Fruit fly (Drosophila melanogaster) whole organism, prepupa: ENCODE data around the gene Gk1.
A peak's percentile ranks its signal among the peaks of the same experiment; 100 is the strongest.

Experiments used
- Blimp-1 ChIP-seq: fragments of 200-800 bp; sonication (Bioruptor generic); optimal IDR thresholded peaks from 3 replicates; lab custom pipeline; 2017; ENCODE audit warnings: missing biosample characterization, missing genetic modification characterization, mild to moderate bottlenecking, moderate library complexity, missing genetic modification reagents
- CG10631 ChIP-seq: fragments of 200-800 bp; sonication (Bioruptor generic); optimal IDR thresholded peaks from 2 replicates; lab custom pipeline; 2016; ENCODE audit warnings: missing biosample characterization, missing genetic modification characterization
- CG10669 ChIP-seq: fragments of 200-800 bp; sonication (Bioruptor generic); optimal IDR thresholded peaks from 3 replicates; lab custom pipeline; 2018; ENCODE audit warnings: missing biosample characterization, mild to moderate bottlenecking, missing genetic modification characterization, moderate library complexity
- CG11294 ChIP-seq: fragments of 200-800 bp; sonication (Bioruptor generic); IDR thresholded peaks from 2 replicates; pipeline ENCODE4 v1.3.6; 2022; ENCODE audit warnings: missing biosample characterization, missing genetic modification characterization
- CG11762 ChIP-seq: fragments of 200-800 bp; sonication (Bioruptor generic); optimal IDR thresholded peaks from 3 replicates; lab custom pipeline; 2016; ENCODE audit warnings: missing biosample characterization, missing genetic modification characterization; ENCODE audit not compliant: insufficient read depth
- CG1621 ChIP-seq: fragments of 200-800 bp; sonication (Bioruptor generic); optimal IDR thresholded peaks from 3 replicates; lab custom pipeline; 2018; ENCODE audit warnings: missing biosample characterization, mild to moderate bottlenecking, missing genetic modification characterization
- CG16779 ChIP-seq: fragments of 200-800 bp; sonication (Bioruptor generic); optimal IDR thresholded peaks from 3 replicates; lab custom pipeline; 2017; ENCODE audit warnings: missing biosample characterization, mild to moderate bottlenecking, missing genetic modification characterization
- CG31627 ChIP-seq: fragments of 200-800 bp; sonication (Bioruptor generic); optimal IDR thresholded peaks from 3 replicates; lab custom pipeline; 2016; ENCODE audit warnings: missing biosample characterization, missing genetic modification characterization
- CG3919 ChIP-seq: fragments of 200-800 bp; sonication (Bioruptor generic); optimal IDR thresholded peaks from 3 replicates; lab custom pipeline; 2016; ENCODE audit warnings: missing biosample characterization, missing genetic modification characterization
- CG6163 ChIP-seq: fragments of 200-800 bp; sonication (Bioruptor generic); IDR thresholded peaks from 3 replicates; pipeline ENCODE4 v1.3.6; 2022; ENCODE audit warnings: missing biosample characterization, missing genetic modification characterization
- CG6276 ChIP-seq: fragments of 200-800 bp; sonication (Bioruptor generic); optimal IDR thresholded peaks from 2 replicates; lab custom pipeline; 2017; ENCODE audit warnings: missing biosample characterization, mild to moderate bottlenecking, missing genetic modification characterization
- CG6792 ChIP-seq: fragments of 200-800 bp; sonication (Bioruptor generic); optimal IDR thresholded peaks from 3 replicates; lab custom pipeline; 2016; ENCODE audit warnings: missing biosample characterization, missing genetic modification characterization
- CG6808 ChIP-seq: fragments of 200-800 bp; sonication (Bioruptor generic); optimal IDR thresholded peaks from 3 replicates; lab custom pipeline; 2017; ENCODE audit warnings: missing biosample characterization, missing genetic modification characterization, mild to moderate bottlenecking, moderate library complexity, missing genetic modification reagents
- CG6854 ChIP-seq: fragments of 200-800 bp; sonication (Bioruptor generic); optimal IDR thresholded peaks from 2 replicates; lab custom pipeline; 2017; ENCODE audit warnings: missing biosample characterization, mild to moderate bottlenecking, missing genetic modification characterization
- CG7368 ChIP-seq: fragments of 200-800 bp; sonication (Bioruptor generic); optimal IDR thresholded peaks from 3 replicates; lab custom pipeline; 2016; ENCODE audit warnings: missing biosample characterization, missing genetic modification characterization
- CG8119 ChIP-seq: fragments of 200-800 bp; sonication (Bioruptor generic); IDR thresholded peaks from 3 replicates; pipeline ENCODE4 v1.3.6; 2022; ENCODE audit warnings: missing biosample characterization, missing genetic modification characterization
- CG8319 ChIP-seq: fragments of 200-800 bp; sonication (Bioruptor generic); optimal IDR thresholded peaks from 3 replicates; lab custom pipeline; 2016; ENCODE audit warnings: missing biosample characterization, missing genetic modification characterization
- CG8632 ChIP-seq: fragments of 200-800 bp; sonication (Bioruptor generic); optimal IDR thresholded peaks from 3 replicates; lab custom pipeline; 2016; ENCODE audit warnings: missing biosample characterization, missing genetic modification characterization
- CG9139 ChIP-seq: fragments of 200-800 bp; sonication (Bioruptor generic); optimal IDR thresholded peaks from 3 replicates; lab custom pipeline; 2017; ENCODE audit warnings: missing biosample characterization, mild to moderate bottlenecking, missing genetic modification characterization
- Eip75B ChIP-seq: fragments of 200-800 bp; sonication (Bioruptor generic); optimal IDR thresholded peaks from 3 replicates; lab custom pipeline; 2016; ENCODE audit warnings: missing biosample characterization, missing genetic modification characterization
- Eip78C ChIP-seq: fragments of 200-800 bp; sonication (Bioruptor generic); peaks from one replicate; lab custom pipeline; 2016; ENCODE audit warnings: missing biosample characterization, missing genetic modification characterization
- Eip93F ChIP-seq: fragments of 200-800 bp; sonication (Bioruptor generic); optimal IDR thresholded peaks from 2 replicates; lab custom pipeline; 2016; ENCODE audit warnings: missing biosample characterization, mild to moderate bottlenecking, missing genetic modification characterization
- Ets21C ChIP-seq: fragments of 200-800 bp; sonication (Bioruptor generic); optimal IDR thresholded peaks from 3 replicates; lab custom pipeline; 2016; ENCODE audit warnings: missing biosample characterization, missing genetic modification characterization
- Gug ChIP-seq: fragments of 200-800 bp; sonication (Bioruptor generic); IDR thresholded peaks from 2 replicates; pipeline ENCODE4 v1.3.6; 2022; ENCODE audit warnings: missing biosample characterization, missing genetic modification characterization
- Hr38 ChIP-seq: sonication (Bioruptor generic); optimal IDR thresholded peaks from 2 replicates; lab custom pipeline; 2016; ENCODE audit warnings: missing biosample characterization, missing genetic modification characterization
- Hr39 ChIP-seq: fragments of 200-800 bp; sonication (Bioruptor generic); optimal IDR thresholded peaks from 2 replicates; lab custom pipeline; 2016; ENCODE audit warnings: missing biosample characterization, missing genetic modification characterization
- Hr4 ChIP-seq: fragments of 200-800 bp; sonication (Bioruptor generic); optimal IDR thresholded peaks from 3 replicates; lab custom pipeline; 2016; ENCODE audit warnings: missing biosample characterization, missing genetic modification characterization
- Met ChIP-seq: fragments of 200-800 bp; sonication (Bioruptor generic); optimal IDR thresholded peaks from 3 replicates; lab custom pipeline; 2016; ENCODE audit warnings: missing biosample characterization, missing genetic modification characterization
- Sox14 ChIP-seq: fragments of 200-800 bp; sonication (Bioruptor generic); optimal IDR thresholded peaks from 3 replicates; lab custom pipeline; 2016; ENCODE audit warnings: missing biosample characterization, missing genetic modification characterization
- acj6 ChIP-seq: fragments of 200-800 bp; sonication (Bioruptor generic); optimal IDR thresholded peaks from 3 replicates; lab custom pipeline; 2016; ENCODE audit warnings: missing biosample characterization, missing genetic modification characterization
- cyc ChIP-seq: fragments of 200-800 bp; sonication (Bioruptor generic); optimal IDR thresholded peaks from 3 replicates; lab custom pipeline; 2016; ENCODE audit warnings: missing biosample characterization, missing genetic modification characterization
- dac ChIP-seq: fragments of 200-800 bp; sonication (Bioruptor generic); optimal IDR thresholded peaks from 2 replicates; lab custom pipeline; 2017; ENCODE audit warnings: missing biosample characterization, mild to moderate bottlenecking, missing genetic modification characterization
- eg ChIP-seq: fragments of 200-800 bp; sonication (Bioruptor generic); IDR thresholded peaks from 3 replicates; pipeline ENCODE4 v1.3.6; 2022; ENCODE audit warnings: missing biosample characterization, missing genetic modification characterization
- esn ChIP-seq: fragments of 200-800 bp; sonication (Bioruptor generic); optimal IDR thresholded peaks from 2 replicates; lab custom pipeline; 2016; ENCODE audit warnings: missing biosample characterization, mild to moderate bottlenecking, missing genetic modification characterization, moderate library complexity
- fd59A ChIP-seq: fragments of 200-800 bp; sonication (Bioruptor generic); optimal IDR thresholded peaks from 2 replicates; lab custom pipeline; 2017; ENCODE audit warnings: missing biosample characterization, mild to moderate bottlenecking, missing genetic modification characterization, missing genetic modification reagents
- fd85E ChIP-seq: fragments of 200-800 bp; sonication (Bioruptor generic); optimal IDR thresholded peaks from 3 replicates; lab custom pipeline; 2016; ENCODE audit warnings: missing biosample characterization, missing genetic modification characterization
- fkh ChIP-seq: fragments of 200-800 bp; sonication (Bioruptor generic); optimal IDR thresholded peaks from 3 replicates; lab custom pipeline; 2017; ENCODE audit warnings: missing biosample characterization, mild to moderate bottlenecking, missing genetic modification characterization, moderate library complexity
- lz ChIP-seq: fragments of 200-800 bp; sonication (Bioruptor generic); optimal IDR thresholded peaks from 3 replicates; lab custom pipeline; 2016; ENCODE audit warnings: missing biosample characterization, missing genetic modification characterization
- net ChIP-seq: fragments of 200-800 bp; sonication (Bioruptor generic); optimal IDR thresholded peaks from 3 replicates; lab custom pipeline; 2016; ENCODE audit warnings: missing biosample characterization, missing genetic modification characterization
- pdm3 ChIP-seq: fragments of 200-800 bp; sonication (Bioruptor generic); optimal IDR thresholded peaks from 3 replicates; lab custom pipeline; 2016; ENCODE audit warnings: missing biosample characterization, missing genetic modification characterization
- salr ChIP-seq, 2 experiments: fragments of 200-800 bp; sonication (Bioruptor generic); optimal IDR thresholded peaks; 3 replicates each; lab custom pipeline; 2016 to 2018; ENCODE audit warnings: missing biosample characterization in 2 of 2, missing genetic modification characterization in 2 of 2, mild to moderate bottlenecking in 1 of 2
- svp ChIP-seq: fragments of 200-800 bp; sonication (Bioruptor generic); peaks from one replicate; lab custom pipeline; 2016; ENCODE audit warnings: missing biosample characterization, missing genetic modification characterization
- topi ChIP-seq: fragments of 200-800 bp; sonication (Bioruptor generic); optimal IDR thresholded peaks from 3 replicates; lab custom pipeline; 2016; ENCODE audit warnings: missing biosample characterization, missing genetic modification characterization
- vri ChIP-seq: fragments of 200-800 bp; sonication (Bioruptor generic); optimal IDR thresholded peaks from 3 replicates; lab custom pipeline; 2016; ENCODE audit warnings: missing biosample characterization, mild to moderate bottlenecking, missing genetic modification characterization

Gk1 gene

DNA sequence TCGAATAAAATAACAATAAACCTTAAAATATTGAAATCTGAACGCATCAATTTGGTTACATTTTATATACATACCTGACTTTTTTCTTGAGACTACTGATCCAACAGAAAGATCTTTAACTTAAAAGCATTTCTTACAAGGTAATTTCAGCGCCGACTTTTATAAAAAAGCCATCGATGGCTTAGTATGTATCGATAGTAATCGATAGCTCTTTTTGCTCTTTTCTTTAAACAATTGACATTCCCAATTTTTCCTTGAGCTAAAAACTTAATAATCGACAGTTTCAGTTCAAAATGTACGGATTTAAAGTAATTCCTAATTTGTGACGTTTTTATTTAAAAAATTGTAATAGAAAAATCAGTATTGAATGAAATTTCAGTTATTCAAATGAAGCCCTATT is 31.1 kb downstream of the Gk1 start (continued):
- TF ChIP-seq CG6792 (GFP tag; lab: Kevin White, UChicago): no peak
- no peak for TF ChIP-seq Hr39 (GFP tag; lab: Kevin White, UChicago)
- TF ChIP-seq, all 60 proteins: peak for 4

DNA sequence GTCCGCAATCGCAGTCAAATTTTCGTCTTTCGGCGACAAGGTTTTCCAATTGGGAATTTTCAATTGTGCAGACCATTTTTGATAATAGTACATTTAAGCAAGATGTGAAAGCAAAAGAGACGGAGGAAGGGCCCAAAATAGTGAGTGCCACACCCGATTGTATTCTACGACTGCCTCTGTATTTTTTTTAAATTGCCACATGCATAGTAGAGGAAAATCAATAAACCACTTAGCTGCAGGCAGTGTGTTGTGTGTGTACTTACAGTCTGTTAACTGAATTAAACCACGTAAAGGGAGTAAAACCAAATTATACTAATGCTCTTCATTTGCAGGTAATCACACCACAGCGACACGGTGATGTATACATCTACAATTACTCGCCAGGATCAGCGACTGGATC is 33.9 kb downstream of the Gk1 start:
- TF ChIP-seq CG31627 (GFP tag; lab: Kevin White, UChicago) (no peak), Eip78C (peak; percentile 21)

DNA sequence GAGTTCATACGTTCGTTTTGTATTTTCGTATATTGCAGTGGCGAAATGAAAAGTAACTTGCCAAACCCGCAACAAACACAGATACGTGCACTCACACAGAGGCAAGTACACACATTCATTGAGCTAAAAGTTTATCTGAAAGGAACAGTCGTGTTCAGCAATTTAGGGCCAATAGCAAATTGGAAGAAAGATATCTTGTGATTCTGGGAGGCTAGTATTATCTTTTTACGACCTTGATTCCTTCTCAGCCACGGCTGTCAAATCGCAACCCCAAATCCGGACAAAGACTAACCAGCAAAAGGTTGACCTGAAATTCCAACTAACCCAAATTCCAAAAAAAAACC is 38.9 kb downstream of the Gk1 start:
- peak; percentile 49 for TF ChIP-seq esn (GFP tag; lab: Kevin White, UChicago)
- no peak for TF ChIP-seq CG1621 (tag; lab: Kevin White, UChicago)
- TF ChIP-seq CG7368 (GFP tag; lab: Kevin White, UChicago): no peak
- peak; percentile 35 for TF ChIP-seq lz (GFP tag; lab: Kevin White, UChicago)
- 0 out of 3 replicates have a peak, but pooled peaks have one; percentile 9 for TF ChIP-seq CG8119 (GFP tag; lab: Robert Waterston, UW)
- TF ChIP-seq Met: peak; percentile 28
- TF ChIP-seq Gug (GFP tag; lab: Robert Waterston, UW): no peak
- TF ChIP-seq cyc: peak; percentile 28
- TF ChIP-seq CG8632 (GFP tag; lab: Kevin White, UChicago): peak; percentile 4
- TF ChIP-seq Blimp-1 (GFP tag; lab: Kevin White, UChicago): peak; percentile 25
- no peak for TF ChIP-seq fd85E (GFP tag; lab: Kevin White, UChicago)
- TF ChIP-seq svp (GFP tag; lab: Kevin White, UChicago): peak; percentile 56
- peak; percentile 2 for TF ChIP-seq CG3919 (GFP tag; lab: Kevin White, UChicago)
- TF ChIP-seq CG31627 (GFP tag; lab: Kevin White, UChicago): peak; percentile 1

DNA sequence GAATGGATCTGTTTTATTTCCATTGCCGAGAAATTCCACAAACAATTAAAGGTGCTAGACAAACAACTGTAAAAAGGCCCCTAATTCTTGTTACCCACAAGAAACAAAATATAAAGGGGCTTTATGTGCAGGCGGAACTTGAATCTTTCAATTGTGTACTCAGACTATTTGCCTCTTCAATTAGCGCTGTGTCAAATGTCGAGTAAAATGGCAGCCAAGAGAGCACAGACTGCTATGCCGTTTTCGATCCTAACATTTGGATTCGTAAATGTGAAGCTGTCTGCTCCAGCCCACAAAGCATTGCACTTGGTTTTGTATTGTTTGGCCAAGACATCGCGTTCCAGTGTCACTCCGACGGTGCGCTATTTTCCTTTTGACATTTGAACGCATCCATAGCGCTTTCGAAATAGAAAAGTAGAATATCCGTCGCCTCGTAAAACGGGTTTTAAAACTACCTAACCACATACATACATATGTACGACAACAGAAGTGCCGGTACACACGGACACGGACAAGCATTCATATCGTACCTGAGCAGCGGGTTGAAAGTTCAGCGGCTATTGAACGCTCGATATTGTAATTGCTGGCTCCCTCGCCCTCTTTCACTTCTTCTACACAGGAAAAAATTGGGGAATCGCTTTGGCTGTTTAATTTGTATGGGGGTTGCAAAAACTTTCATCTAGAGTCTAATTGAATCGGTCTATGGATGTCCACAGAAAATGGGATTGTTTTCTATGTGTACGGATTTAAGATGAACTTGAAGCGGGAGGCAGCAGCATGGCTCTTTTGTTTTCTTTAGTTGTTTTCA is 39.5 kb downstream of the Gk1 start:
- TF ChIP-seq Met: peak; percentile 54
- TF ChIP-seq CG11762 (GFP tag; lab: Kevin White, UChicago): no peak
- TF ChIP-seq Hr4 (GFP tag; lab: Kevin White, UChicago): peak; percentile 66
- TF ChIP-seq CG16779 (tag; lab: Kevin White, UChicago): no peak
- TF ChIP-seq CG6854: peak; percentile 36
- TF ChIP-seq Sox14: peak; percentile 48
- peak; percentile 57 for TF ChIP-seq CG10631
- no peak for TF ChIP-seq CG8319 (GFP tag; lab: Kevin White, UChicago)
- TF ChIP-seq pdm3 (GFP tag; lab: Kevin White, UChicago): no peak
- TF ChIP-seq CG10669 (GFP tag; lab: Kevin White, UChicago): peak; percentile 34
- TF ChIP-seq Blimp-1 (GFP tag; lab: Kevin White, UChicago): no peak
- TF ChIP-seq Eip93F (GFP tag; lab: Kevin White, UChicago): no peak
- TF ChIP-seq eg (GFP tag; lab: Robert Waterston, UW): 0 out of 3 replicates have a peak, but pooled peaks have one; percentile 25
- TF ChIP-seq CG8632 (GFP tag; lab: Kevin White, UChicago): no peak
- TF ChIP-seq CG6163 (GFP tag; lab: Robert Waterston, UW): peak; percentile 67
- TF ChIP-seq CG6808 (GFP tag; lab: Kevin White, UChicago): peak; percentile 32
- peak; percentile 35 for TF ChIP-seq CG31627 (GFP tag; lab: Kevin White, UChicago)
- TF ChIP-seq Ets21C: peak; percentile 33
- TF ChIP-seq CG1621 (tag; lab: Kevin White, UChicago): peak; percentile 3
- peak; percentile 36 for TF ChIP-seq vri (GFP tag; lab: Kevin White, UChicago)
- TF ChIP-seq cyc: peak; percentile 46
- peak; percentile 29 for TF ChIP-seq acj6 (GFP tag; lab: Kevin White, UChicago)
- peak; percentile 45 for TF ChIP-seq net (GFP tag; lab: Kevin White, UChicago)
- peak; percentile 63 for TF ChIP-seq Eip75B (GFP tag; lab: Kevin White, UChicago)
- TF ChIP-seq dac (GFP tag; lab: Kevin White, UChicago): peak; percentile 0
- TF ChIP-seq salr (GFP tag; optimal IDR thresholded peaks at IDR 0.05; lab: Kevin White, UChicago): peak in 1 of 2 experiments; percentile 23
- peak; percentile 64 for TF ChIP-seq fkh (GFP tag; lab: Kevin White, UChicago)
- TF ChIP-seq fd59A (GFP tag; lab: Kevin White, UChicago): peak; percentile 26
- no peak for TF ChIP-seq CG9139 (GFP tag; lab: Kevin White, UChicago)
- TF ChIP-seq topi (GFP tag; lab: Kevin White, UChicago): peak; percentile 50
- no peak; the same call in 1 of the 2 replicates for TF ChIP-seq CG11294
- TF ChIP-seq Hr38 (GFP tag; lab: Kevin White, UChicago): no peak
- peak; percentile 54 for TF ChIP-seq lz (GFP tag; lab: Kevin White, UChicago)
- peak; percentile 62 for TF ChIP-seq CG6276 (GFP tag; lab: Kevin White, UChicago)
